Fruit fly (Drosophila melanogaster) whole organism, embryonic: Measurements from ENCODE around the gene Gcn5.

Experiments used
- Aef1 ChIP-seq: fragments of 200-800 bp; sonication (Bioruptor generic); IDR thresholded peaks from 3 replicates; pipeline ENCODE4 v1.3.6; 2022; ENCODE audit warnings: missing biosample characterization, missing genetic modification characterization
- Atf-2 ChIP-seq: fragments of 200-800 bp; sonication (Bioruptor generic); optimal IDR thresholded peaks from 2 replicates; lab custom pipeline; 2016; ENCODE audit warnings: missing biosample characterization, missing genetic modification characterization
- Blimp-1 ChIP-seq: fragments of 200-800 bp; sonication (Bioruptor generic); optimal IDR thresholded peaks from 3 replicates; lab custom pipeline; 2018; ENCODE audit warnings: missing biosample characterization, missing genetic modification characterization, mild to moderate bottlenecking, moderate library complexity, missing genetic modification reagents
- BtbVII ChIP-seq: fragments of 200-800 bp; sonication (Bioruptor generic); optimal IDR thresholded peaks from 3 replicates; lab custom pipeline; 2017; ENCODE audit warnings: missing biosample characterization, mild to moderate bottlenecking, missing genetic modification characterization
- CG10147 ChIP-seq: fragments of 200-800 bp; sonication (Bioruptor generic); optimal IDR thresholded peaks from 2 replicates; lab custom pipeline; 2019; ENCODE audit warnings: missing biosample characterization, mild to moderate bottlenecking, missing genetic modification characterization, moderate library complexity
- CG10462 ChIP-seq: fragments of 200-800 bp; sonication (Bioruptor generic); optimal IDR thresholded peaks from 2 replicates; lab custom pipeline; 2016; ENCODE audit warnings: missing biosample characterization, missing genetic modification characterization
- CG10979 ChIP-seq: fragments of 200-800 bp; sonication (Bioruptor generic); optimal IDR thresholded peaks from 2 replicates; lab custom pipeline; 2018; ENCODE audit warnings: missing biosample characterization, mild to moderate bottlenecking, missing genetic modification characterization, moderate library complexity
- CG11504 ChIP-seq: fragments of 200-800 bp; sonication (Bioruptor generic); optimal IDR thresholded peaks from 3 replicates; lab custom pipeline; 2019; ENCODE audit warnings: missing biosample characterization, mild to moderate bottlenecking, missing genetic modification characterization, moderate library complexity
- CG13296 ChIP-seq: fragments of 200-800 bp; sonication (Bioruptor generic); optimal IDR thresholded peaks from 3 replicates; lab custom pipeline; 2018; ENCODE audit warnings: missing biosample characterization, mild to moderate bottlenecking, missing genetic modification characterization
- CG14014 ChIP-seq: fragments of 200-800 bp; sonication (Bioruptor generic); IDR thresholded peaks from 2 replicates; pipeline ENCODE4 v1.3.6; 2022; ENCODE audit warnings: missing biosample characterization, missing genetic modification characterization
- CG14667 ChIP-seq: fragments of 200-800 bp; sonication (Bioruptor generic); IDR thresholded peaks from 2 replicates; pipeline ENCODE4 v1.3.6; 2022; ENCODE audit warnings: missing biosample characterization, missing genetic modification characterization
- CG14860 ChIP-seq: fragments of 200-800 bp; sonication (Bioruptor generic); IDR thresholded peaks from 3 replicates; pipeline ENCODE4 v1.3.6; 2022; ENCODE audit warnings: missing biosample characterization, missing genetic modification characterization; ENCODE audit not compliant: partially characterized antibody
- CG1603 ChIP-seq: fragments of 200-800 bp; sonication (Bioruptor generic); optimal IDR thresholded peaks from 2 replicates; lab custom pipeline; 2019; ENCODE audit warnings: missing biosample characterization, mild to moderate bottlenecking, missing genetic modification characterization, moderate library complexity
- CG18599 ChIP-seq: fragments of 200-800 bp; sonication (Bioruptor generic); optimal IDR thresholded peaks from 3 replicates; lab custom pipeline; 2017; ENCODE audit warnings: missing biosample characterization, missing genetic modification characterization, mild to moderate bottlenecking, moderate library complexity, missing genetic modification reagents
- CG2875 ChIP-seq: fragments of 200-800 bp; sonication (Bioruptor generic); optimal IDR thresholded peaks from 2 replicates; lab custom pipeline; 2017; ENCODE audit warnings: missing biosample characterization, mild to moderate bottlenecking, missing genetic modification characterization, missing genetic modification reagents
- CG32772 ChIP-seq: fragments of 200-800 bp; sonication (Bioruptor generic); IDR thresholded peaks from 2 replicates; pipeline ENCODE4 v1.3.6; 2022; ENCODE audit warnings: missing biosample characterization, missing genetic modification characterization
- CG34224 ChIP-seq: fragments of 200-800 bp; sonication (Bioruptor generic); IDR thresholded peaks from 3 replicates; pipeline ENCODE4 v1.3.6; 2022; ENCODE audit warnings: missing biosample characterization, missing genetic modification characterization; ENCODE audit not compliant: partially characterized antibody
- CG4730 ChIP-seq: fragments of 200-800 bp; sonication (Bioruptor generic); IDR thresholded peaks from 2 replicates; pipeline ENCODE4 v1.3.6; 2022; ENCODE audit warnings: missing biosample characterization, missing genetic modification characterization
- CG6175 ChIP-seq: fragments of 200-800 bp; sonication (Bioruptor generic); IDR thresholded peaks from 3 replicates; pipeline ENCODE4 v1.3.6; 2022; ENCODE audit warnings: missing biosample characterization, missing genetic modification characterization
- CG6654 ChIP-seq: fragments of 200-800 bp; sonication (Bioruptor generic); optimal IDR thresholded peaks from 2 replicates; lab custom pipeline; 2017; ENCODE audit warnings: missing biosample characterization, mild to moderate bottlenecking, missing genetic modification characterization
- CG6791 ChIP-seq: fragments of 200-800 bp; sonication (Bioruptor generic); IDR thresholded peaks from 3 replicates; pipeline ENCODE4 v1.3.6; 2022; ENCODE audit warnings: missing biosample characterization, missing genetic modification characterization; ENCODE audit not compliant: partially characterized antibody
- CG7357 ChIP-seq: fragments of 200-800 bp; sonication (Bioruptor generic); IDR thresholded peaks from 3 replicates; pipeline ENCODE4 v1.3.6; 2022; ENCODE audit warnings: missing biosample characterization, missing genetic modification characterization
- CG7745 ChIP-seq: fragments of 200-800 bp; sonication (Bioruptor generic); optimal IDR thresholded peaks from 2 replicates; lab custom pipeline; 2018; ENCODE audit warnings: missing biosample characterization, mild to moderate bottlenecking, missing genetic modification characterization, moderate library complexity
- CG9876 ChIP-seq: fragments of 200-800 bp; sonication (Bioruptor generic); optimal IDR thresholded peaks from 2 replicates; lab custom pipeline; 2016; ENCODE audit warnings: missing biosample characterization, missing genetic modification characterization
- Doc3 ChIP-seq: fragments of 200-800 bp; sonication (Bioruptor generic); IDR thresholded peaks from 3 replicates; pipeline ENCODE4 v1.3.6; 2022; ENCODE audit warnings: missing biosample characterization, missing genetic modification characterization; ENCODE audit not compliant: partially characterized antibody
- Gug ChIP-seq: fragments of 200-800 bp; sonication (Bioruptor generic); IDR thresholded peaks from 4 replicates; pipeline ENCODE4 v1.3.6; 2022; ENCODE audit warnings: missing biosample characterization, missing genetic modification characterization
- H2.0 ChIP-seq: fragments of 200-800 bp; sonication (Bioruptor generic); IDR thresholded peaks from 2 replicates; pipeline ENCODE4 v1.3.6; 2022; ENCODE audit warnings: missing biosample characterization, missing genetic modification characterization
- Hr3 ChIP-seq: fragments of 200-800 bp; sonication (Bioruptor generic); optimal IDR thresholded peaks from 3 replicates; lab custom pipeline; 2016; ENCODE audit warnings: missing biosample characterization, missing genetic modification characterization
- Lpt ChIP-seq: fragments of >200 bp; optimal IDR thresholded peaks from 2 replicates; lab custom pipeline; 2018; ENCODE audit warnings: missing biosample characterization, missing genetic modification characterization
- Med ChIP-seq: fragments of 200-800 bp; sonication (Bioruptor generic); peaks from one replicate; lab custom pipeline; 2016; ENCODE audit warnings: missing biosample characterization, missing genetic modification characterization, mild to moderate bottlenecking, inconsistent platforms, moderate library complexity
- Xrp1 ChIP-seq: fragments of 200-800 bp; sonication (Bioruptor generic); IDR thresholded peaks from 2 replicates; pipeline ENCODE4 v1.3.6; 2022; ENCODE audit warnings: missing biosample characterization, missing genetic modification characterization
- YL-1 ChIP-seq: fragments of 200-800 bp; sonication (Bioruptor generic); optimal IDR thresholded peaks from 3 replicates; lab custom pipeline; 2017; ENCODE audit warnings: missing biosample characterization, mild to moderate bottlenecking, missing genetic modification characterization
- ato ChIP-seq: fragments of 200-800 bp; sonication (Bioruptor generic); IDR thresholded peaks from 2 replicates; pipeline ENCODE4 v1.3.6; 2022; ENCODE audit warnings: missing biosample characterization, missing genetic modification characterization; ENCODE audit not compliant: partially characterized antibody
- bsh ChIP-seq, 2 experiments: fragments of 200-800 bp; sonication (Bioruptor generic); optimal IDR thresholded peaks; 2 replicates each; lab custom pipeline; 2017 to 2018; ENCODE audit warnings: mild to moderate bottlenecking in 2 of 2, missing biosample characterization in 2 of 2, missing genetic modification characterization in 2 of 2, moderate library complexity in 1 of 2
- caup ChIP-seq: fragments of 200-800 bp; sonication (Bioruptor generic); optimal IDR thresholded peaks from 3 replicates; lab custom pipeline; 2017; ENCODE audit warnings: missing biosample characterization, mild to moderate bottlenecking, missing genetic modification characterization, moderate library complexity; ENCODE audit not compliant: severe bottlenecking
- ci ChIP-seq: fragments of 200-800 bp; sonication (Bioruptor generic); IDR thresholded peaks from 3 replicates; pipeline ENCODE4 v1.3.6; 2022; ENCODE audit warnings: missing biosample characterization, missing genetic modification characterization
- disco-r ChIP-seq: fragments of 200-800 bp; sonication (Bioruptor generic); optimal IDR thresholded peaks from 2 replicates; lab custom pipeline; 2016; ENCODE audit warnings: missing biosample characterization, missing genetic modification characterization
- eve ChIP-seq, 2 experiments: fragments of >200 bp; optimal IDR thresholded peaks; 2 replicates each; lab custom pipeline; 2017; ENCODE audit warnings: missing biosample characterization in 2 of 2, missing genetic modification characterization in 2 of 2
- gsb-n ChIP-seq: fragments of 200-800 bp; sonication (Bioruptor generic); optimal IDR thresholded peaks from 3 replicates; lab custom pipeline; 2018; ENCODE audit warnings: missing biosample characterization, mild to moderate bottlenecking, missing genetic modification characterization
- ken ChIP-seq: fragments of 200-800 bp; sonication (Bioruptor generic); IDR thresholded peaks from 3 replicates; pipeline ENCODE4 v1.3.6; 2022; ENCODE audit warnings: missing biosample characterization, missing genetic modification characterization
- mld ChIP-seq: fragments of 200-800 bp; sonication (Bioruptor generic); IDR thresholded peaks from 3 replicates; pipeline ENCODE4 v1.3.6; 2022; ENCODE audit warnings: missing biosample characterization, missing genetic modification characterization; ENCODE audit not compliant: partially characterized antibody
- otp ChIP-seq: fragments of 200-800 bp; sonication (Bioruptor generic); IDR thresholded peaks from 3 replicates; pipeline ENCODE4, ENCODE4 v1.3.6; 2022; ENCODE audit warnings: missing biosample characterization, missing genetic modification characterization
- psq ChIP-seq: fragments of 200-800 bp; sonication (Bioruptor generic); optimal IDR thresholded peaks from 2 replicates; lab custom pipeline; 2017; ENCODE audit warnings: missing biosample characterization, missing genetic modification characterization
- pum ChIP-seq: fragments of 200-800 bp; sonication (Bioruptor generic); optimal IDR thresholded peaks from 2 replicates; lab custom pipeline; 2016; ENCODE audit warnings: missing biosample characterization, missing genetic modification characterization
- run ChIP-seq: fragments of 200-800 bp; sonication (Bioruptor generic); optimal IDR thresholded peaks from 3 replicates; lab custom pipeline; 2018; ENCODE audit warnings: missing biosample characterization, mild to moderate bottlenecking, missing genetic modification characterization
- sim ChIP-seq: fragments of 200-800 bp; sonication (Bioruptor generic); IDR thresholded peaks from 2 replicates; pipeline ENCODE4 v1.3.6; 2022; ENCODE audit warnings: missing biosample characterization, missing genetic modification characterization
- sna ChIP-seq: fragments of 200-800 bp; sonication (Bioruptor generic); IDR thresholded peaks from 2 replicates; pipeline ENCODE4 v1.3.6; 2022; ENCODE audit warnings: missing biosample characterization, missing genetic modification characterization; ENCODE audit not compliant: partially characterized antibody
- wek ChIP-seq: fragments of 200-800 bp; sonication (Bioruptor generic); optimal IDR thresholded peaks from 3 replicates; lab custom pipeline; 2018; ENCODE audit warnings: missing biosample characterization, mild to moderate bottlenecking, missing genetic modification characterization, moderate library complexity

The Gcn5 gene

DNA sequence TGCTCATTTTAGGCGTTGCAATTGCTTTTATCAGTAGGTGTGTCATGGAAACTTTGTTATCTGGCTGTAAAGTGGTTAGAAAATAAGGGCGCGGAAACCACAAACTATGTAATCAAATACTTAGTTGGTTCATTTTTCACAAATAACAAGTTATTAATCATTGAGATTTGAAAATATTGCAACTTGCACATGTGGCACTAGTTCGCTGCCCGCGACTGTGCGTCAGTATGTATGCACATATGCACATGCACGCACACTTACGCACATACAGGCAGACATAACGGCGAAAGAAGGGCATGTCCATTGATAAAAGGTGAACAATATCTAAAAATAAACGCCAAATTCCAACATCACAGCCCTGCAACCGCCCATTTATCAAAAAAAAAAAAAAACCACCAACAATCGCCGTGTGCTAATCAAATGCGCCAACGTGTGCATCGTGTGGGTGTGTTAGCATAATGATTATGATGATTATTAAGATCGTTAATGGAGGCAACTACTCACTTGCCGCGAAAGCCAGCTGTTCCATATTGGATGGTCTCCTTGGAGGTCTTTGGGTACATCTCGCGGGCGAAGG lies 5.7 kb upstream of the Gcn5 start (continued):
- TF ChIP-seq CG32772 (GFP tag; lab: Robert Waterston, UW) (peak; percentile 23; the same call in 1 of the 2 replicates), otp (0 out of 3 replicates have a peak, but pooled peaks have one; percentile 43), caup (GFP tag; lab: Kevin White, UChicago) (peak; percentile 19), CG11504 (peak; percentile 72), CG7745 (tag; lab: Kevin White, UChicago) (no peak), Gug (GFP tag; lab: Robert Waterston, UW) (0 out of 4 replicates have a peak, but pooled peaks have one; percentile 34), psq (GFP tag; lab: Kevin White, UChicago) (no peak), CG18599 (peak; percentile 33), Xrp1 (GFP tag; lab: Robert Waterston, UW) (peak; percentile 71), CG6654 (GFP tag; lab: Kevin White, UChicago) (peak; percentile 15), CG2875 (GFP tag; lab: Kevin White, UChicago) (peak; percentile 42), ato (GFP tag; lab: Robert Waterston, UW) (no peak), Blimp-1 (GFP tag; lab: Kevin White, UChicago) (peak; percentile 61), CG10979 (tag; lab: Kevin White, UChicago) (peak; percentile 59), Atf-2 (peak; percentile 13), pum (GFP tag; lab: Kevin White, UChicago) (peak; percentile 0), CG6791 (no peak), Hr3 (GFP tag; lab: Kevin White, UChicago) (peak; percentile 10), H2.0 (0 out of 2 replicates have a peak, but pooled peaks have one; percentile 25), Med (GFP tag; lab: Kevin White, UChicago) (peak; percentile 88), CG7357 (GFP tag; lab: Robert Waterston, UW) (0 out of 3 replicates have a peak, but pooled peaks have one; percentile 29), BtbVII (GFP tag; lab: Kevin White, UChicago) (peak; percentile 19), ken (GFP tag; lab: Robert Waterston, UW) (peak; percentile 18; the same call in 1 of the 3 replicates), bsh (GFP tag; optimal IDR thresholded peaks at IDR 0.05; lab: Kevin White, UChicago) (peak; percentile 23 to 67), wek (GFP tag; lab: Kevin White, UChicago) (no peak), eve (GFP tag; optimal IDR thresholded peaks at IDR 0.05; lab: Kevin White, UChicago) (no peak), CG14860 (no peak), Doc3 (GFP tag; lab: Robert Waterston, UW) (no peak), mld (GFP tag; lab: Robert Waterston, UW) (no peak), CG4730 (peak; percentile 6; the same call in 1 of the 2 replicates), CG14667 (GFP tag; lab: Robert Waterston, UW) (peak; percentile 41; the same call in 1 of the 2 replicates), sna (GFP tag; lab: Robert Waterston, UW) (no peak), CG10462 (GFP tag; lab: Kevin White, UChicago) (no peak), YL-1 (no peak), CG6175 (GFP tag; lab: Robert Waterston, UW) (peak; percentile 14; the same call in 1 of the 3 replicates), disco-r (no peak), CG9876 (GFP tag; lab: Kevin White, UChicago) (no peak), CG10147 (GFP tag; lab: Kevin White, UChicago) (no peak), sim (GFP tag; lab: Robert Waterston, UW) (no peak), CG14014 (GFP tag; lab: Robert Waterston, UW) (0 out of 2 replicates have a peak, but pooled peaks have one; percentile 35), gsb-n (tag; lab: Kevin White, UChicago) (peak; percentile 23), CG13296 (GFP tag; lab: Kevin White, UChicago) (peak; percentile 1), ci (GFP tag; lab: Robert Waterston, UW) (peak; percentile 85), Lpt (GFP tag; lab: Kevin White, UChicago) (no peak), Aef1 (0 out of 3 replicates have a peak, but pooled peaks have one; percentile 34), CG1603 (peak; percentile 75), run (tag; lab: Kevin White, UChicago) (peak; percentile 55), CG34224 (0 out of 3 replicates have a peak, but pooled peaks have one; percentile 14)
